Worm (Caenorhabditis elegans): ENCODE data around the gene pro-1.

ce11 chrII:10553377-10554045 lies 11.7 kb upstream of the pro-1 start:
- TF ChIP-seq pha-4 (tag; optimal IDR thresholded peaks at IDR 0.05) (no peak), zip-5 (tag; optimal IDR thresholded peaks at IDR 0.05) (no peak), sox-2 (GFP tag; IDR thresholded peaks at IDR 0.05) (no peak), sox-4 (tag; optimal IDR thresholded peaks at IDR 0.05) (no peak), ttx-3 (tag; optimal IDR thresholded peaks at IDR 0.05) (no peak), tbx-2 (tag; optimal IDR thresholded peaks at IDR 0.05) (no peak)
